Worm (Caenorhabditis elegans): Measurements from ENCODE around the gene srh-185.
"Not testable (repeated sequence)": the region's sequence is repeated elsewhere in the genome, so short reads cannot be mapped to it uniquely, and the experiment has no call there.

srh-185 gene

DNA sequence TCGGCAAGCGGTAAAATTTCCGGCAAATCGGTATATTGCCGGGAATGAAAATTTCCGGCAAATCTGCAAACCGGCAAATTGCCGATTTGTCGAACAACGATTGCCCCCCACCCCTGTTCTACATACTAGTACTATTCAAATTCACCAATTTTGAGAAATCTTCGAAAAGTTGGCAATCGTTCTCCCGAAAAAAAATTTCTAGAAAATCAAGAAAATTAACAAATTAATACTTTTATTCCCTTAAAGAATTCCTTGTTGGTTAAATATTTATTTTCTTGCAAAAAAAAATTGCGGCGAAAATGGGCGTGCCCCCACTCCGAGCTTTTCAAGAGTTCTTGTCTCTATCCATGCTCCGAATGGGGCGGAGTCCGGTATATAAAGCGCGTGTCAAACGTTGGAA is 11.8 kb upstream of the srh-185 start, which contains the start of gene C50H11.8:
Gene C50H11.8, plus strand, starts transcription at position 301 of the 400 bp plus-strand sequence.
- TF ChIP-seq efl-1 (optimal IDR thresholded peaks at IDR 0.05) (no peak), efl-1 (GFP tag; optimal IDR thresholded peaks at IDR 0.05 in 1 of 2) (peak in 1 of 2 experiments; percentile 18), unc-130 (tag; optimal IDR thresholded peaks at IDR 0.05) (no peak), isw-1 (GFP tag; IDR thresholded peaks at IDR 0.05) (no peak)

ce11 chrV:3058996-3059395 is 7.0 kb upstream of the srh-185 start, which contains the start of gene str-244:
Gene str-244 (minus strand): TSS chrV:3059096.
- TF ChIP-seq tbx-2 (tag; optimal IDR thresholded peaks at IDR 0.05), result no peak
- TF ChIP-seq nhr-237 (tag; optimal IDR thresholded peaks at IDR 0.05), result no peak
- TF ChIP-seq C04F5.9 (tag; optimal IDR thresholded peaks at IDR 0.05), result no peak
- no peak for TF ChIP-seq ceh-8 (GFP tag; optimal IDR thresholded peaks at IDR 0.05)
- TF ChIP-seq snpc-4 (tag; optimal IDR thresholded peaks at IDR 0.05), result no peak
- TF ChIP-seq lin-39 (tag; optimal IDR thresholded peaks at IDR 0.05), result no peak
- no peak for TF ChIP-seq fos-1 (tag; optimal IDR thresholded peaks at IDR 0.05)
- TF ChIP-seq lin-13 (GFP tag; optimal IDR thresholded peaks at IDR 0.05), result no peak
- TF ChIP-seq aly-2 (tag; optimal IDR thresholded peaks at IDR 0.05), result no peak
- TF ChIP-seq aha-1 (tag; optimal IDR thresholded peaks at IDR 0.05), result no peak
- TF ChIP-seq ztf-4 (tag; optimal IDR thresholded peaks at IDR 0.05), result no peak
- no peak for TF ChIP-seq pqm-1 (tag; optimal IDR thresholded peaks at IDR 0.05)

- TF ChIP-seq nhr-90 (tag; optimal IDR thresholded peaks at IDR 0.05; ENCODE audit: poor library complexity), result no peak
- TF ChIP-seq ceh-88 (GFP tag; IDR thresholded peaks at IDR 0.05), result no peak
- TF ChIP-seq nhr-11 (tag; optimal IDR thresholded peaks at IDR 0.05), result no peak
- TF ChIP-seq fkh-4 (tag; optimal IDR thresholded peaks at IDR 0.05; ENCODE audit: borderline replicate concordance), result no peak
- no peak for TF ChIP-seq zip-4 (GFP tag; optimal IDR thresholded peaks at IDR 0.05)
- TF ChIP-seq unc-98 (GFP tag; IDR thresholded peaks at IDR 0.05), result no peak
- no peak for TF ChIP-seq nhr-77 (tag; optimal IDR thresholded peaks at IDR 0.05)
- TF ChIP-seq unc-30 (tag; optimal IDR thresholded peaks at IDR 0.05), result no peak
- no peak for TF ChIP-seq ztf-4 (tag; optimal IDR thresholded peaks at IDR 0.05)
- TF ChIP-seq aly-2 (tag; optimal IDR thresholded peaks at IDR 0.05), result no peak
- no peak for TF ChIP-seq hpl-2 (GFP tag; optimal IDR thresholded peaks at IDR 0.05)
- TF ChIP-seq xbp-1 (tag; optimal IDR thresholded peaks at IDR 0.05), result no peak
- TF ChIP-seq ceh-8 (GFP tag; optimal IDR thresholded peaks at IDR 0.05), result no peak
- no peak for TF ChIP-seq C04F5.9 (tag; optimal IDR thresholded peaks at IDR 0.05)
Observed at ce11 chrV:3062078-3062477, 4.0 kb upstream of the srh-185 start, which contains the start of gene srt-15. Gene srt-15 (minus strand): TSS chrV:3062178.

DNA sequence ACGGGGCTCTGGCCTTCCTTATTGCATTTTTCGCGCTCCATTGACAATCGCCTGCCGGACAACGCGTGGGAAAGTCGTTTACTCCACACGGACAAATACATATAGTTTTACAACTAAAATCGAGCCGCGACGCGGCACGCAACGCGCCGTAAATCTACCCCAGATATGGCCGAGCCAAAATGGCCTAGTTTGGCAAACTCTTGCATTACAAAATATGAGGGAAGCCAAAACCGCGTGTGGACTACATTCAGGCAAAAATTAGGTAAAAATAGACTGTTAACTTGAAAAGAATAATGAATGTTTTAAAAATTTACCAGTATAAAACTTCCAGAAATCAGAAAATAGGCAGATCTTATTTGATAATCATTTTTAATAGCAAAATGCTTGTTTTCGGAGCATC is 1.6 kb upstream of the srh-185 start, which contains the start of gene srt-16:
Gene srt-16, minus strand, starts transcription at position 101 of the 400 bp plus-strand sequence.
- not testable (repeated sequence) for TF ChIP-seq dpl-1 (GFP tag; optimal IDR thresholded peaks at IDR 0.05); lin-15B (tag; optimal IDR thresholded peaks at IDR 0.05); swsn-7 (tag; optimal IDR thresholded peaks at IDR 0.05)

- no peak for TF ChIP-seq nhr-90 (tag; optimal IDR thresholded peaks at IDR 0.05; ENCODE audit: poor library complexity)
- TF ChIP-seq lir-3 (tag; optimal IDR thresholded peaks at IDR 0.05; ENCODE audit: poor library complexity), result no peak
- TF ChIP-seq ztf-11 (tag; optimal IDR thresholded peaks at IDR 0.05), result no peak
- TF ChIP-seq C34B4.2 (tag; optimal IDR thresholded peaks at IDR 0.05), result no peak
- TF ChIP-seq egl-27 (tag; optimal IDR thresholded peaks at IDR 0.05), result no peak
- no peak for TF ChIP-seq ceh-90 (tag; optimal IDR thresholded peaks at IDR 0.05)
- TF ChIP-seq F16B12.6 (tag; optimal IDR thresholded peaks at IDR 0.05), result no peak
- TF ChIP-seq snpc-4 (tag; optimal IDR thresholded peaks at IDR 0.05), result no peak
- no peak for TF ChIP-seq unc-86 (tag; optimal IDR thresholded peaks at IDR 0.05)
- TF ChIP-seq nhr-237 (tag; optimal IDR thresholded peaks at IDR 0.05), result no peak
- TF ChIP-seq elt-3 (tag; optimal IDR thresholded peaks at IDR 0.05), result no peak
- TF ChIP-seq Y116A8C.19 (tag; optimal IDR thresholded peaks at IDR 0.05; ENCODE audit: borderline replicate concordance), result no peak
- no peak for TF ChIP-seq nhr-11 (tag; optimal IDR thresholded peaks at IDR 0.05)
- TF ChIP-seq nhr-47 (tag; optimal IDR thresholded peaks at IDR 0.05), result no peak
- TF ChIP-seq efl-3 (GFP tag; optimal IDR thresholded peaks at IDR 0.05), result no peak
- TF ChIP-seq fkh-4 (tag; optimal IDR thresholded peaks at IDR 0.05; ENCODE audit: borderline replicate concordance), result no peak
- no peak for TF ChIP-seq grh-1 (GFP tag; IDR thresholded peaks at IDR 0.05)
- TF ChIP-seq hpl-2 (GFP tag; optimal IDR thresholded peaks at IDR 0.05), result no peak
Observed at ce11 chrV:3069101-3069500, 3.1 kb downstream of the srh-185 start, which contains the start of gene str-40. Gene str-40 (minus strand): TSS chrV:3069201.
